Fruit fly (Drosophila melanogaster) S2 (cell line): ENCODE measurements around the gene CG33332.
A peak's percentile ranks its signal among the peaks of the same experiment; 100 is the strongest.

Experiments
- CG8478 ChIP-seq: fragments of >200 bp; optimal IDR thresholded peaks from 2 replicates; lab custom pipeline; 2018
- CTCF ChIP-seq, 2 experiments: fragments of >200 bp; optimal IDR thresholded peaks; 2 replicates each; lab custom pipeline; 2018

Gene CG33332

DNA sequence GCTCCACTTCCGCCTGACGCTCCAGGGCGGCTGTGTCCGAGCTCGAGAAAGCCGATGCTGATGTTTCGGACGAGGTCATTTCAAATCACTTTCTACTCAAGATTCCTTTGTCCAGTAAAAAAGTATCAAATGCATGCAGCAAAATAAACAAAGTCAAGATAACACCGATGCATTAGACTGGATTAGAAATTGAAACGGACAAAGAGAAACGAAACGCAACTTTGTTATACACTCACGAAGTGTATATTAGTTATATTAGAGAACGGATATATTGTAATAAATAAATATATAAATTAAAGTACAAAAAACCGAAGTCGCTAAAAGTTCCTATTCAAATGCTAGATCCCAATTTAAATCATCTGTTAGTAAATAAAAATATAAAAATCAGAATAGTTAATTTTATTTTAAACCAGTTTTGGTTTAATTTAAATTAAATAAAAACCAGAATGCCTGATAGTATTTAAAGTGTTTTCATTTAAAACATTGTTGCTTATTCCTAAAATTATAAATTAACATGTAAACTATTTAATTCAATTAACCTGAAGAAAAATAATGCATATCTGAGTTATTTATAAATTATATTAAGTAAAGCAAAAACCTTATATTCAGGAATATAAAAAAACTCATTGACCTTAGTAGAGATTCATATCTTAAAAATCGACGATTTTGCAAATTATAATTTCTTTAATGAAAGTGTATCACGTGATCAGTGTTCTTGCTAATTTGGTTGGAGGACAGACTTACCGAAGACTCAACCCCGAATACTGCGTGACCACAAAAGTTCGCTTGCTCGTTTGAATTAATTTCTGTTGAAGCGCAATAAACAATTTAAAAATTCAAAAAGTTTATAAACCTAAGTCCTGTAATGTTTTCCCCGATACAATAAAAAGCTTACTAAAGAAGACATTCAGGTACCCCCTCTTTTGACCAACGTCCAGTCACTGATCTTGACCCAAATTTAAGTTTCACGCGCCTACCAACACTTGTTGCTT, 7.8 kb downstream of the CG33332 start, which contains the start of gene Dph2:
TSS of gene Dph2 (minus strand) at position 164 of the 992 bp plus-strand sequence.
- TF ChIP-seq CG8478 (no peak), CTCF (optimal IDR thresholded peaks at IDR 0.05; lab: Kevin White, UChicago) (peak; percentile 5 to 50)

DNA sequence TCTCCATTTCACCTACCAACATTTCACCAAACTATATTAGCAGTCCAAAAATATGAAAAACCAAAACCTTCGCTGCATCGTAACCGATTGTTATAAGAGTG, 8.4 kb downstream of the CG33332 start, which contains the start of gene CG14860:
TSS of gene CG14860 (plus strand) at position 2 of the 101 bp plus-strand sequence.
- TF ChIP-seq CTCF (optimal IDR thresholded peaks at IDR 0.05; lab: Kevin White, UChicago) (no peak), CG8478 (no peak)

DNA sequence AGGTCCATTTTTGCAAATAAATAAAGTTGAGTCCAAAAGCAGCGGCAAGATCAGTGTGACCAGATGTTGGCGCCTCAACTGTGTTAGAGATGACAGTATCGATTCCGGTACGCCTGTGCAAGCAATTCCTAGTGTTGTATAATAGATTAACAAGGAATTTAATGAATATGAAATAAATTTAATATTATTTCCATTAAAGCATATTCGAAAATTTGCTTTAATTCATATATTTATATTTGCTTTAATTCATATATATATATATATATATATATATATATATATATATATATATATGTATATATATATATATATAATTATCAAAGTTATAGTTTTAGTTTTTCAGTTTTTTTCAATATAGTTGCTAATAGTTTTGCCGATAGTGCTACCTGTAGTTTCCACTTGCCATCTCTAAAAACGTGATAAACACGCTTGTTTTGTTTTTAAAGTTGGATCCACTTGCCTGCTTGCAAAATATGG, 12.1 kb downstream of the CG33332 start, which contains the start of the genes Nup93-2 and CG3817:
TSS of gene Nup93-2 (minus strand) at position 93 of the 477 bp plus-strand sequence.
TSS of gene CG3817 (plus strand) at position 460 of the 477 bp plus-strand sequence.
- TF ChIP-seq CG8478 (no peak), CTCF (optimal IDR thresholded peaks at IDR 0.05; lab: Kevin White, UChicago) (no peak)

DNA sequence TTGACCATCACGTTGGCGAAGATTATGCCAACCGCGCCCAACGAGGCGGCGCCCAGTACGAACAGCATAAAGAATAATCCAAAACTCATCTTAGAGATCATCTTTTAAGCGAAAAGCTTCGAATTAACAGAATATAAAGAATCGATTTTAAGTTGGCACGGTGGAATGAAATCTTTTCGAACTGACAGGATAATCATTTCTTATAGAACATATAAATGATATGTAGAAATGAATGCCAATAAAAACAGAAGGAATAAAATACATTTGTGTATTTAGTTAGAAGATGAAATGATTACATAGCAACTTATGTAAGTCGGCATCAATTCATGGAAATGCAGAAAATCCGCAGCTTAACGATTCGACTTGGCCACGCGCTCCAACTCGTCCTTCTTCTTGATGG, 13.9 kb downstream of the CG33332 start, which contains the start of gene VhaPPA1-2:
TSS of gene VhaPPA1-2 (minus strand) at position 101 of the 400 bp plus-strand sequence.
- TF ChIP-seq CTCF (optimal IDR thresholded peaks at IDR 0.05; lab: Kevin White, UChicago), result no peak
- TF ChIP-seq CG8478, result no peak

DNA sequence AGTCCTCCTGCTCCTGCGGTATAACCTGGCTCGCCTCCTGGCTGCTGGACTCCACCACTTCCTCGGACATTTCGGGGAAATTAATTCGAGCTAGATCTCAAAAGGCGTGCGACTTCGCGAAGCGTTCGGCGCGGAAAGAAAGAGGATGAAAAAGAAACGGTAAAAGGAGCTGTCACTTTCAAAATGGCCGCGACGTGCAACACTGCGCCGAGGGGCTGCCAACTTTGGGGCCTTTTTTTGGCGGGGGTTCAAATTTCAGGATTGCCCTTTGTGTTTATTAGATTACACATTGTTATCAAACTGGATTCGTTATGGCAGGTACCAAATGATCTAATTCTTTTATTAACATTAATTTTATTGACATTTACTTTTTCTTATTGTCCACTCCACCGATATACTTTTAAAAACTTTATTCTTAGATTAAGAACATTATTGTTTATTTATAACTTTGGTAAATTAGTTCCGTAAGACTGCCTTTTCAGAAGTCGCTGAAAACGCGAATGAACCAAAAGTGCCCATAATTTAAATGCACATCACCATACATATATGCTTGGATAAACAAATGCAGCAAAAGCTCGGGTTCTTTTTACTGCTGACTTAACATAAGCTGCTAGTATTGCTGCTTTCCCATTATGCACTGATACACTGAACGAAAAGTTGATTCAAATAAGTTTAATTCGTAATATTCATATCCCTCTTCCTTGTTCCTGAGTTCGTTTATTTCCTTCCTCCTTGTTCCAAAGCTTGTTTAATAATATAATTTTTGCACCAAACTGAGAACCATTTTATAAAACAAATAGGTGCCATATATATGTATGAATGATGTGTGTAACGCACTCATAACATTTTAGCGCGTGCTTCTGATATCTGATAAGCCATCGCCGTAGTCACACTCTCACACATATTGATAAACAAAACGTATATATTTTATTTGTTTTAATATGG, 15.4 kb downstream of the CG33332 start, which contains the start of gene RpS5b:
TSS of gene RpS5b (minus strand) at position 156 of the 945 bp plus-strand sequence.
- no peak for TF ChIP-seq CTCF (optimal IDR thresholded peaks at IDR 0.05; lab: Kevin White, UChicago)
- no peak for TF ChIP-seq CG8478

DNA sequence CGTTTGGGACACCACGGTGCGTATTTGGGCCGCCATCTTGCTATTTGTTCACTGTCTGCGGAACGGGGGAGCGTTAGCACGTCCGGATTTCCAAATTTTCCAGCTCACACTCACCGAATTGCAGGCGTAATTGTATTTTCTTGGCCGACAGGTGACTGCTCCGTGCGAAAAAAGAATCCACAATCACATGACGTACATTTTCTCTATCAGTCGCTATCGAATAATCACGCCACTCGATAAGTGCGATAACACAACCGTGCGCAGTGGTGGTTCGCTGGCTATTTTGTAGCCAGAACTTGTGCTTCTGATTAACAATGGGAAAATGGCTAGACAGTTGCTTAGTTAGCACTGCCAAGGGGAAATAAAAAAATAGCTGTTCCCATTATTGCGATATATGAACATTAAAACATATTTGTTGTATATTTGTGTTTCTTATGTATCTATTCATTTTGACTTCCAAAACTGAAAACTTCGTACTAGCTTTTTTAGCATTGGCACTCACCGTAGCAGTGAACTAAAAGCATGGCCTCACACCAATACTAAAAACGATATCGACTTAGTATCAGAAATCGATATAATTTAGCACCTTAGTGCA, 17.7 kb downstream of the CG33332 start, which contains the start of gene VhaPPA1-1:
TSS of gene VhaPPA1-1 (minus strand) at position 225 of the 595 bp plus-strand sequence.
- TF ChIP-seq CG8478, result no peak
- peak; percentile 7 to 15 for TF ChIP-seq CTCF (optimal IDR thresholded peaks at IDR 0.05; lab: Kevin White, UChicago)

DNA sequence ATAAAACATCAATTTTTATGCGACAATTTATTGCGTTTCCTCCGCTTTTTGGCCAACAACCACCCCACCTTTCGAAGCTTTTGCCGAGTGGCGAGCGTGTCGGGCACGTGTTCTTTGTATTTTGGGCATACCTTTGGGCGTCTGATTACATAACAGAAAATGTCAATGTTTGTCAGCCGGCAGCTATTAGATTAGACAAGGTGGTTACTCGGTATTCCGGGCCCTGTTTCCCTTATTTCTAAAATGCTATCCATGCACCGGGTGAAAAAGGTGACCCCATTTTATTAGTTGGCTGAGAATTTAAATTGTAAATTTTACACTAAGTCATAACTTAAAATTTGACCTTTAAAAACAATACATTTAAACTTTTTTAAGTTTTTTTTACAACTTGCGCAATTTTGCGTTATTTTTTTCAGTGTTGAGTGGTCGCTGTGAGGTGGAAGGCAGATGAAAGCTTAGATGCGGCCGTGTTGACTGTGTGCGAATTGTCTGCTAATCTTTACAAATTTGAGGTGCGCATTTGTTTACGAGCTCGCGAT, 26.3 kb downstream of the CG33332 start:
- TF ChIP-seq CTCF (optimal IDR thresholded peaks at IDR 0.05; lab: Kevin White, UChicago) (no peak), CG8478 (no peak)

dm6 chr3R:14917927-14918829, 31.9 kb downstream of the CG33332 start, which contains the start of gene Sdr:
Gene Sdr, plus strand, starts transcription at chr3R:14918628.
- TF ChIP-seq CG8478 (no peak), CTCF (optimal IDR thresholded peaks at IDR 0.05; lab: Kevin White, UChicago) (no peak)
